Fruit fly (Drosophila melanogaster): ENCODE measurements around the gene CG15628.

Gene CG15628

DNA sequence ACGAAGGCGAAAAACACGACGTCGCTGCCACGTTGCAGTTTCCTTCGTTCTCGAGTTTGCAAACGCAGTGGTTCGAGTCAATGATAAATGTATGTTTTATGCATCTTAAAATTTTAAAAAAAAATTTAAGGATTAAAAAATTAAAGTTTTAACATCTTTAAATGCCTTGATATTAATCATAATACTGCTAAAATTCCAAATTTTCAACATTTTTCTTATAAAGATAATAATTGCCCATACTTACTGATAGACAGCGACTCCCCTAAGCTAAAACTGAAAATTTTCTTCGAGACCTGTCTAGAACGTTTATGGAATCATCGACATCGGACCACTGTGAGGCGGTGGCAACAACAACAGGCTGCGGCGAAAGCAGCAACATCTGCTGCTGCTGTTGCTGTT, 256 bp upstream of the CG15628 start (continued):
- TF ChIP-seq kah (GFP tag; optimal IDR thresholded peaks at IDR 0.05) (peak; percentile 36), Usf (GFP tag; optimal IDR thresholded peaks at IDR 0.05) (no peak), Poxn (GFP tag; IDR thresholded peaks at IDR 0.05) (no peak), sens (GFP tag) (peak; percentile 72), Mrtf (GFP tag; IDR thresholded peaks at IDR 0.05) (peak; percentile 55; the same call in 1 of the 3 replicates), Aef1 (GFP tag; IDR thresholded peaks at IDR 0.05) (peak; percentile 69), CG3065 (GFP tag; optimal IDR thresholded peaks at IDR 0.05) (no peak), B-H2 (GFP tag; optimal IDR thresholded peaks at IDR 0.05) (peak; percentile 34), az2 (GFP tag; optimal IDR thresholded peaks at IDR 0.05) (peak; percentile 44), CG1529 (GFP tag; optimal IDR thresholded peaks at IDR 0.05) (peak; percentile 39), ab (GFP tag; optimal IDR thresholded peaks at IDR 0.05) (no peak), Dll (GFP tag; IDR thresholded peaks at IDR 0.05; ENCODE audit: partially characterized antibody) (no peak), CG33213 (GFP tag; optimal IDR thresholded peaks at IDR 0.05) (peak; percentile 10), Dad (GFP tag; optimal IDR thresholded peaks at IDR 0.05) (no peak), Opbp (GFP tag; IDR thresholded peaks at IDR 0.05; ENCODE audit: partially characterized antibody) (no peak), Max (GFP tag; optimal IDR thresholded peaks at IDR 0.05) (no peak), Dip2 (GFP tag; IDR thresholded peaks at IDR 0.05) (0 out of 2 replicates have a peak, but pooled peaks have one; percentile 28), Ssrp (tag; optimal IDR thresholded peaks at IDR 0.05) (peak; percentile 41), Med (GFP tag) (peak; percentile 87), so (GFP tag; IDR thresholded peaks at IDR 0.05) (peak; percentile 79), nau (GFP tag; optimal IDR thresholded peaks at IDR 0.05) (peak; percentile 63), CG12236 (GFP tag; optimal IDR thresholded peaks at IDR 0.05) (no peak), CG10209 (GFP tag; optimal IDR thresholded peaks at IDR 0.05) (peak; percentile 73), Stat92E (GFP tag; optimal IDR thresholded peaks at IDR 0.05) (no peak), Hr39 (optimal IDR thresholded peaks at IDR 0.05) (no peak), Camta (GFP tag; optimal IDR thresholded peaks at IDR 0.05) (peak; percentile 45), CG6813 (GFP tag; optimal IDR thresholded peaks at IDR 0.05) (peak; percentile 50), cg (GFP tag; optimal IDR thresholded peaks at IDR 0.05) (no peak), Doc2 (GFP tag; IDR thresholded peaks at IDR 0.05) (no peak), yki (optimal IDR thresholded peaks at IDR 0.05) (no peak), sd (tag; optimal IDR thresholded peaks at IDR 0.05) (peak; percentile 27), CG1233 (GFP tag; optimal IDR thresholded peaks at IDR 0.05) (peak; percentile 56), CG13123 (GFP tag; optimal IDR thresholded peaks at IDR 0.05) (no peak), CG10431 (GFP tag; optimal IDR thresholded peaks at IDR 0.05) (peak; percentile 1), ara (GFP tag; IDR thresholded peaks at IDR 0.05) (peak; percentile 57; the same call in 1 of the 2 replicates), CG1603 (tag; optimal IDR thresholded peaks at IDR 0.05) (no peak), pfk (GFP tag; optimal IDR thresholded peaks at IDR 0.05) (no peak), CG16815 (GFP tag; optimal IDR thresholded peaks at IDR 0.05) (peak; percentile 42), knrl (GFP tag; IDR thresholded peaks at IDR 0.05; ENCODE audit: partially characterized antibody) (no peak; the same call in 2 of the 3 replicates), CG17829 (tag; optimal IDR thresholded peaks at IDR 0.05) (peak; percentile 6), CG15601 (tag; optimal IDR thresholded peaks at IDR 0.05) (peak; percentile 57), Deaf1 (tag; optimal IDR thresholded peaks at IDR 0.05) (peak; percentile 86), CG2199 (GFP tag; IDR thresholded peaks at IDR 0.05) (no peak), CG4404 (GFP tag; IDR thresholded peaks at IDR 0.05) (peak; percentile 56), CG2116 (GFP tag; optimal IDR thresholded peaks at IDR 0.05) (peak; percentile 13), E2f1 (GFP tag; IDR thresholded peaks at IDR 0.05) (peak; percentile 61; the same call in 1 of the 2 replicates), Fer1 (GFP tag; optimal IDR thresholded peaks at IDR 0.05) (peak; percentile 93), fd3F (GFP tag; optimal IDR thresholded peaks at IDR 0.05) (peak; percentile 46), bowl (GFP tag; IDR thresholded peaks at IDR 0.05) (no peak; the same call in 1 of the 2 replicates), Bgb (GFP tag; IDR thresholded peaks at IDR 0.05; ENCODE audit: partially characterized antibody) (no peak), Hr78 (GFP tag; optimal IDR thresholded peaks at IDR 0.05) (peak in 1 of 2 experiments; percentile 4)
